Fruit fly (Drosophila melanogaster) whole organism, wandering third instar larva: ENCODE measurements around the gene ph-d.
A peak's percentile ranks its signal among the peaks of the same experiment; 100 is the strongest.

Experiments used
- Dfd ChIP-seq: fragments of >200 bp; optimal IDR thresholded peaks from 2 replicates; lab custom pipeline; 2017; ENCODE audit warnings: missing biosample characterization, missing genetic modification characterization
- Jra ChIP-seq: sonication (Bioruptor generic); optimal IDR thresholded peaks from 2 replicates; lab custom pipeline; 2016; ENCODE audit warnings: missing biosample characterization, missing genetic modification characterization
- Myc ChIP-seq: fragments of >200 bp; optimal IDR thresholded peaks from 2 replicates; lab custom pipeline; 2017
- Vsx2 ChIP-seq: fragments of 200-300, 225-300 bp; sonication (Bioruptor generic); optimal IDR thresholded peaks from 2 replicates; lab custom pipeline; 2018; ENCODE audit warnings: missing biosample characterization, missing genetic modification characterization; ENCODE audit not compliant: partially characterized antibody
- fru ChIP-seq: fragments of 200-800 bp; sonication (Bioruptor generic); optimal IDR thresholded peaks from 3 replicates; lab custom pipeline; 2016; ENCODE audit warnings: missing biosample characterization, mild to moderate bottlenecking, missing genetic modification characterization
- jim ChIP-seq: fragments of 175-275, 200-325 bp; sonication (Bioruptor generic); optimal IDR thresholded peaks from 2 replicates; lab custom pipeline; 2016; ENCODE audit warnings: missing biosample characterization, mild to moderate bottlenecking, missing genetic modification characterization
- pan ChIP-seq: fragments of >200 bp; optimal IDR thresholded peaks from 2 replicates; lab custom pipeline; 2017
- psq ChIP-seq: fragments of 200-800 bp; sonication (Bioruptor generic); optimal IDR thresholded peaks from 3 replicates; lab custom pipeline; 2017; ENCODE audit warnings: missing biosample characterization, mild to moderate bottlenecking, missing genetic modification characterization, moderate library complexity

DNA sequence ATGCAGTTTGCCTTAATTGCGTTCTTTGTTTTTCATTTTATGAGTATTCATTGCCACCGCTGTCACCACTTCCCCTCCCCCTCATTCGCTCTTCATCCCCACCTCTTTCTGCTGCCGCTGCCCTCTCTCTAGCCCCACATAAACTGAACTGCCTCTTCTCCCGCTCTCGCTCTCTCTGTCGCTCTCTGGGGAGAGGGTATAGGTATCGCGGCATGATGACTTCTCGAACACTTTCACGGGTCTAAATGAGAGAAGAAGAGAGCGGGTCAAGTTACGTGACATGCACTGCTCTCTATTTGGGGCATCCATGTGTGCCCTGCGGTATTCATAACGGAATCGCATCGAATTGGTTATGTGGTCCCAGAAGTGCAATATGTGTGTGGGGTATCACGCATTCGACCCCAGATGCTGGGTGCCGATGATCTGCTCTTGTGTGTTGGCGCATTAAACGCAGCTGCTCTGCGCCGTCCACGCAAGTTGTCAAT is 39.4 kb downstream of the ph-d start:
- no peak for TF ChIP-seq Dfd
- TF ChIP-seq fru (GFP tag; lab: Kevin White, UChicago): peak; percentile 93
- no peak for TF ChIP-seq Myc (lab: Kevin White, UChicago)
- no peak for TF ChIP-seq Vsx2 (GFP tag; lab: Kevin White, UChicago)
- peak; percentile 81 for TF ChIP-seq pan (lab: Kevin White, UChicago)
- peak; percentile 82 for TF ChIP-seq psq (GFP tag; lab: Kevin White, UChicago)
- peak; percentile 52 for TF ChIP-seq Jra
- peak; percentile 91 for TF ChIP-seq jim (GFP tag; lab: Kevin White, UChicago)
